Fruit fly (Drosophila melanogaster) whole organism, embryonic: ENCODE measurements around the gene STUB1.

Experiments
- Atf3 ChIP-seq: fragments of 200-800 bp; sonication (Bioruptor generic); optimal IDR thresholded peaks from 3 replicates; lab custom pipeline; 2016; ENCODE audit warnings: missing biosample characterization, missing genetic modification characterization
- Blimp-1 ChIP-seq: fragments of 200-800 bp; sonication (Bioruptor generic); optimal IDR thresholded peaks from 3 replicates; lab custom pipeline; 2018; ENCODE audit warnings: missing biosample characterization, missing genetic modification characterization, mild to moderate bottlenecking, moderate library complexity, missing genetic modification reagents
- BtbVII ChIP-seq: fragments of 200-800 bp; sonication (Bioruptor generic); optimal IDR thresholded peaks from 3 replicates; lab custom pipeline; 2017; ENCODE audit warnings: missing biosample characterization, mild to moderate bottlenecking, missing genetic modification characterization
- CG10274 ChIP-seq: fragments of 200-800 bp; sonication (Bioruptor generic); optimal IDR thresholded peaks from 3 replicates; lab custom pipeline; 2017; ENCODE audit warnings: missing biosample characterization, mild to moderate bottlenecking, missing genetic modification characterization
- CG10366 ChIP-seq: fragments of 200-800 bp; sonication (Bioruptor generic); IDR thresholded peaks from 2 replicates; pipeline ENCODE4 v1.3.6; 2022; ENCODE audit warnings: missing biosample characterization, missing genetic modification characterization
- CG10654 ChIP-seq: fragments of 200-800 bp; sonication (Bioruptor generic); optimal IDR thresholded peaks from 2 replicates; lab custom pipeline; 2016; ENCODE audit warnings: missing biosample characterization, missing genetic modification characterization
- CG12104 ChIP-seq: fragments of 200-800 bp; sonication (Bioruptor generic); optimal IDR thresholded peaks from 3 replicates; lab custom pipeline; 2016; ENCODE audit warnings: missing biosample characterization, missing genetic modification characterization
- CG12659 ChIP-seq: fragments of 200-800 bp; sonication (Bioruptor generic); optimal IDR thresholded peaks from 3 replicates; lab custom pipeline; 2017; ENCODE audit warnings: mild to moderate bottlenecking, missing biosample characterization, missing genetic modification reagents, missing genetic modification characterization
- CG14860 ChIP-seq: fragments of 200-800 bp; sonication (Bioruptor generic); IDR thresholded peaks from 3 replicates; pipeline ENCODE4 v1.3.6; 2022; ENCODE audit warnings: missing biosample characterization, missing genetic modification characterization; ENCODE audit not compliant: partially characterized antibody
- CG1529 ChIP-seq: fragments of 200-800 bp; sonication (Bioruptor generic); optimal IDR thresholded peaks from 3 replicates; lab custom pipeline; 2018; ENCODE audit warnings: missing biosample characterization, missing genetic modification characterization
- CG16813 ChIP-seq: fragments of 200-800 bp; sonication (Bioruptor generic); IDR thresholded peaks from 3 replicates; pipeline ENCODE4 v1.3.6; 2022; ENCODE audit warnings: missing biosample characterization, missing genetic modification characterization; ENCODE audit not compliant: partially characterized antibody
- CG17912 ChIP-seq: fragments of 200-800 bp; sonication (Bioruptor generic); optimal IDR thresholded peaks from 2 replicates; lab custom pipeline; 2018; ENCODE audit warnings: missing biosample characterization, mild to moderate bottlenecking, missing genetic modification characterization
- CG18262 ChIP-seq: fragments of 200-800 bp; optimal IDR thresholded peaks from 3 replicates; lab custom pipeline; 2019; ENCODE audit warnings: missing biosample characterization, mild to moderate bottlenecking, missing genetic modification characterization, moderate library complexity
- CG30431 ChIP-seq: fragments of 200-800 bp; sonication (Bioruptor generic); optimal IDR thresholded peaks from 2 replicates; lab custom pipeline; 2017; ENCODE audit warnings: missing biosample characterization, missing genetic modification characterization
- CG3407 ChIP-seq: fragments of 200-800 bp; sonication (Bioruptor generic); optimal IDR thresholded peaks from 2 replicates; lab custom pipeline; 2018; ENCODE audit warnings: missing biosample characterization, mild to moderate bottlenecking, missing genetic modification characterization
- CG43689 ChIP-seq: fragments of 200-800 bp; sonication (Bioruptor generic); IDR thresholded peaks from 2 replicates; pipeline ENCODE4 v1.3.6; 2022; ENCODE audit warnings: missing biosample characterization, missing genetic modification characterization
- CG7745 ChIP-seq: fragments of 200-800 bp; sonication (Bioruptor generic); optimal IDR thresholded peaks from 2 replicates; lab custom pipeline; 2018; ENCODE audit warnings: missing biosample characterization, mild to moderate bottlenecking, missing genetic modification characterization, moderate library complexity
- CG7963 ChIP-seq: fragments of 200-800 bp; sonication (Bioruptor generic); IDR thresholded peaks from 3 replicates; pipeline ENCODE4 v1.3.6; 2022; ENCODE audit warnings: missing biosample characterization, missing genetic modification characterization; ENCODE audit not compliant: partially characterized antibody
- CG8388 ChIP-seq: fragments of 200-800 bp; sonication (Bioruptor generic); optimal IDR thresholded peaks from 2 replicates; lab custom pipeline; 2019; ENCODE audit warnings: missing biosample characterization, mild to moderate bottlenecking, missing genetic modification characterization, moderate library complexity
- CG9797 ChIP-seq: fragments of 200-800 bp; sonication (Bioruptor generic); optimal IDR thresholded peaks from 3 replicates; lab custom pipeline; 2018; ENCODE audit warnings: missing biosample characterization, mild to moderate bottlenecking, missing genetic modification characterization
- CG9932 ChIP-seq: fragments of 200-800 bp; sonication (Bioruptor generic); IDR thresholded peaks from 2 replicates; pipeline ENCODE4 v1.3.6; 2022; ENCODE audit warnings: missing biosample characterization, missing genetic modification characterization
- CoRest ChIP-seq: fragments of 200-800 bp; sonication (Bioruptor generic); optimal IDR thresholded peaks from 3 replicates; lab custom pipeline; 2018; ENCODE audit warnings: missing biosample characterization, mild to moderate bottlenecking, missing genetic modification characterization, moderate library complexity
- Dek ChIP-seq: fragments of 200-800 bp; sonication (Bioruptor generic); optimal IDR thresholded peaks from 3 replicates; lab custom pipeline; 2019; ENCODE audit warnings: missing biosample characterization, mild to moderate bottlenecking, missing genetic modification characterization, moderate library complexity
- Dp ChIP-seq: fragments of 200-800 bp; sonication (Bioruptor generic); optimal IDR thresholded peaks from 2 replicates; lab custom pipeline; 2018; ENCODE audit warnings: missing biosample characterization, mild to moderate bottlenecking, missing genetic modification characterization, moderate library complexity
- Drgx ChIP-seq: fragments of 200-800 bp; sonication (Bioruptor generic); IDR thresholded peaks from 2 replicates; pipeline ENCODE4 v1.3.6; 2022; ENCODE audit warnings: missing biosample characterization, missing genetic modification characterization
- Eip74EF ChIP-seq, 2 experiments: fragments of 200-800 bp in 1 of 2; fragments of >200 bp in 1 of 2; sonication (Bioruptor generic) in 1 of 2; optimal IDR thresholded peaks; 2 replicates each; lab custom pipeline; 2017 to 2019; ENCODE audit warnings: missing biosample characterization in 2 of 2, missing genetic modification characterization in 2 of 2, mild to moderate bottlenecking in 1 of 2, moderate library complexity in 1 of 2
- Elba2 ChIP-seq: fragments of 200-800 bp; sonication (Bioruptor generic); optimal IDR thresholded peaks from 3 replicates; lab custom pipeline; 2016; ENCODE audit warnings: missing biosample characterization, missing genetic modification characterization
- Fer1 ChIP-seq: fragments of 200-800 bp; sonication (Bioruptor generic); optimal IDR thresholded peaks from 2 replicates; lab custom pipeline; 2017; ENCODE audit warnings: missing biosample characterization, mild to moderate bottlenecking, missing genetic modification characterization
- Gsc ChIP-seq: fragments of 200-800 bp; sonication (Bioruptor generic); IDR thresholded peaks from 2 replicates; pipeline ENCODE4 v1.3.6; 2022; ENCODE audit warnings: missing biosample characterization, missing genetic modification characterization
- Hey ChIP-seq: fragments of 200-800 bp; sonication (Bioruptor generic); optimal IDR thresholded peaks from 3 replicates; lab custom pipeline; 2018; ENCODE audit warnings: missing biosample characterization, mild to moderate bottlenecking, missing genetic modification characterization
- Hr51 ChIP-seq, 2 experiments: fragments of 200-800 bp; sonication (Bioruptor generic); optimal IDR thresholded peaks; 2 replicates in 1 of 2; 3 replicates in 1 of 2; lab custom pipeline; 2016 to 2018; ENCODE audit warnings: missing biosample characterization in 2 of 2, missing genetic modification characterization in 2 of 2, mild to moderate bottlenecking in 1 of 2, moderate library complexity in 1 of 2
- Opbp ChIP-seq: fragments of 200-800 bp; sonication (Bioruptor generic); IDR thresholded peaks from 3 replicates; pipeline ENCODE4 v1.3.6; 2022; ENCODE audit warnings: missing biosample characterization, missing genetic modification characterization; ENCODE audit not compliant: partially characterized antibody
- Ptx1 ChIP-seq: fragments of 200-800 bp; sonication (Bioruptor generic); IDR thresholded peaks from 2 replicates; pipeline ENCODE4 v1.3.6; 2022; ENCODE audit warnings: missing biosample characterization, missing genetic modification characterization
- Xbp1 ChIP-seq: fragments of 200-800 bp; sonication (Bioruptor generic); optimal IDR thresholded peaks from 3 replicates; lab custom pipeline; 2016; ENCODE audit warnings: missing biosample characterization, mild to moderate bottlenecking, missing genetic modification characterization
- al ChIP-seq: fragments of 200-800 bp; sonication (Bioruptor generic); IDR thresholded peaks from 2 replicates; pipeline ENCODE4 v1.3.6; 2022; ENCODE audit warnings: missing biosample characterization, missing genetic modification characterization
- ase ChIP-seq: fragments of 200-800 bp; sonication (Bioruptor generic); IDR thresholded peaks from 3 replicates; pipeline ENCODE4 v1.3.6; 2022; ENCODE audit warnings: missing biosample characterization, missing genetic modification characterization
- ato ChIP-seq: fragments of 200-800 bp; sonication (Bioruptor generic); IDR thresholded peaks from 2 replicates; pipeline ENCODE4 v1.3.6; 2022; ENCODE audit warnings: missing biosample characterization, missing genetic modification characterization; ENCODE audit not compliant: partially characterized antibody
- bsh ChIP-seq, 2 experiments: fragments of 200-800 bp; sonication (Bioruptor generic); optimal IDR thresholded peaks; 2 replicates each; lab custom pipeline; 2017 to 2018; ENCODE audit warnings: mild to moderate bottlenecking in 2 of 2, missing biosample characterization in 2 of 2, missing genetic modification characterization in 2 of 2, moderate library complexity in 1 of 2
- chif ChIP-seq, 2 experiments: fragments of 200-800 bp; sonication (Bioruptor generic); optimal IDR thresholded peaks; 3 replicates each; lab custom pipeline; 2016; ENCODE audit warnings: missing biosample characterization in 2 of 2, missing genetic modification characterization in 2 of 2
- ftz-f1 ChIP-seq: fragments of 200-800 bp; sonication (Bioruptor generic); optimal IDR thresholded peaks from 2 replicates; lab custom pipeline; 2016; ENCODE audit warnings: missing biosample characterization, missing genetic modification characterization
- gro ChIP-seq: fragments of 200-800 bp; sonication (Bioruptor generic); optimal IDR thresholded peaks from 2 replicates; lab custom pipeline; 2016; ENCODE audit warnings: missing biosample characterization, missing genetic modification characterization
- lov ChIP-seq, 2 experiments: fragments of 200-800 bp in 1 of 2; fragments of >200 bp in 1 of 2; sonication (Bioruptor generic) in 1 of 2; IDR thresholded peaks in 1 of 2; optimal IDR thresholded peaks in 1 of 2; 2 replicates in 1 of 2; 3 replicates in 1 of 2; pipeline versions ENCODE4 v1.3.6 to Lab custom; 2017 to 2022; ENCODE audit warnings: missing biosample characterization in 1 of 2, missing genetic modification characterization in 1 of 2
- onecut ChIP-seq: fragments of 200-800 bp; sonication (Bioruptor generic); IDR thresholded peaks from 2 replicates; pipeline ENCODE4 v1.3.6; 2022; ENCODE audit warnings: missing biosample characterization, missing genetic modification characterization
- pum ChIP-seq: fragments of 200-800 bp; sonication (Bioruptor generic); optimal IDR thresholded peaks from 2 replicates; lab custom pipeline; 2016; ENCODE audit warnings: missing biosample characterization, missing genetic modification characterization
- slbo ChIP-seq: fragments of 200-800 bp; sonication (Bioruptor generic); IDR thresholded peaks from 2 replicates; pipeline ENCODE4 v1.3.6; 2022; ENCODE audit warnings: missing biosample characterization, missing genetic modification characterization
- slp2 ChIP-seq: fragments of 200-800 bp; sonication (Bioruptor generic); optimal IDR thresholded peaks from 2 replicates; lab custom pipeline; 2016; ENCODE audit warnings: missing biosample characterization, missing genetic modification characterization
- sob ChIP-seq: fragments of 200-800 bp; sonication (Bioruptor generic); IDR thresholded peaks from 2 replicates; pipeline ENCODE4 v1.3.6; 2022; ENCODE audit warnings: missing biosample characterization, missing genetic modification characterization
- ssp ChIP-seq: fragments of 200-800 bp; sonication (Bioruptor generic); IDR thresholded peaks from 2 replicates; pipeline ENCODE4 v1.3.6; 2022; ENCODE audit warnings: missing biosample characterization, missing genetic modification characterization
- zfh2 ChIP-seq: fragments of 200-800 bp; sonication (Bioruptor generic); optimal IDR thresholded peaks from 2 replicates; lab custom pipeline; 2016; ENCODE audit warnings: missing biosample characterization, missing genetic modification characterization

The STUB1 gene

dm6 chr2L:10468388-10468787, 31.0 kb downstream of the STUB1 start (continued):
- TF ChIP-seq CG18262 (tag; lab: Kevin White, UChicago) (peak; percentile 52), ssp (GFP tag; lab: Robert Waterston, UW) (peak; percentile 29; the same call in 1 of the 2 replicates), CG12659 (peak; percentile 5), CG14860 (GFP tag; lab: Robert Waterston, UW) (no peak), Atf3 (GFP tag; lab: Kevin White, UChicago) (no peak), CG10366 (peak; percentile 40), slp2 (no peak), CG9932 (GFP tag; lab: Robert Waterston, UW) (peak; percentile 73), CG43689 (GFP tag; lab: Robert Waterston, UW) (peak; percentile 32; the same call in 1 of the 2 replicates), zfh2 (GFP tag; lab: Kevin White, UChicago) (peak; percentile 5), CG12104 (no peak), Elba2 (GFP tag; lab: Kevin White, UChicago) (no peak), BtbVII (GFP tag; lab: Kevin White, UChicago) (peak; percentile 18), CG10274 (no peak), Opbp (GFP tag; lab: Robert Waterston, UW) (no peak), CG1529 (no peak), Blimp-1 (GFP tag; lab: Kevin White, UChicago) (peak; percentile 59), CG8388 (GFP tag; lab: Kevin White, UChicago) (peak; percentile 25), CG3407 (GFP tag; lab: Kevin White, UChicago) (peak; percentile 31), ase (peak; percentile 58; the same call in 1 of the 3 replicates), CG7963 (GFP tag; lab: Robert Waterston, UW) (no peak), Drgx (peak; percentile 80), slbo (GFP tag; lab: Robert Waterston, UW) (peak; percentile 75), Eip74EF (GFP tag; optimal IDR thresholded peaks at IDR 0.05; lab: Kevin White, UChicago) (peak in 1 of 2 experiments; percentile 3), CG10654 (GFP tag; lab: Kevin White, UChicago) (peak; percentile 28), CG30431 (GFP tag; lab: Kevin White, UChicago) (peak; percentile 8), CoRest (tag; lab: Kevin White, UChicago) (peak; percentile 63), CG16813 (GFP tag; lab: Robert Waterston, UW) (no peak), chif (GFP tag; optimal IDR thresholded peaks at IDR 0.05; lab: Kevin White, UChicago) (peak; percentile 6 to 8), Dp (GFP tag; lab: Kevin White, UChicago) (no peak), onecut (peak; percentile 38; the same call in 1 of the 2 replicates), CG7745 (tag; lab: Kevin White, UChicago) (no peak), Hey (no peak), sob (peak; percentile 57; the same call in 1 of the 2 replicates), lov (optimal IDR thresholded peaks at IDR 0.05; lab: Kevin White, UChicago) (no peak), lov (GFP tag; IDR thresholded peaks at IDR 0.05; lab: Robert Waterston, UW) (no peak), gro (GFP tag; lab: Kevin White, UChicago) (no peak), Dek (no peak), Xbp1 (peak; percentile 61), CG17912 (GFP tag; lab: Kevin White, UChicago) (no peak), Gsc (GFP tag; lab: Robert Waterston, UW) (no peak), bsh (GFP tag; optimal IDR thresholded peaks at IDR 0.05; lab: Kevin White, UChicago) (peak in 1 of 2 experiments; percentile 68), CG9797 (GFP tag; lab: Kevin White, UChicago) (no peak), ato (GFP tag; lab: Robert Waterston, UW) (no peak), Fer1 (peak; percentile 63), Hr51 (GFP tag; optimal IDR thresholded peaks at IDR 0.05; lab: Kevin White, UChicago) (peak; percentile 3 to 56), ftz-f1 (GFP tag; lab: Kevin White, UChicago) (no peak), al (GFP tag; lab: Robert Waterston, UW) (peak; percentile 57), Ptx1 (GFP tag; lab: Robert Waterston, UW) (peak; percentile 76), pum (no peak)
